Worm (Caenorhabditis elegans) whole organism, late embryonic: Measurements from ENCODE around the gene C50E10.2.

ENCODE experiments used
- C08G9.2 ChIP-seq: sonication (generic microtip); optimal IDR thresholded peaks from 2 replicates; lab custom pipeline; 2016; ENCODE audit warnings: mild to moderate bottlenecking, missing genetic modification characterization, moderate library complexity, missing compliant biosample characterization
- C38D4.7 ChIP-seq: fragments of 200-800 bp; sonication (Bioruptor generic); optimal IDR thresholded peaks from 2 replicates; lab custom pipeline; 2018; ENCODE audit warnings: mild to moderate bottlenecking, missing genetic modification characterization, moderate library complexity, missing compliant biosample characterization
- F13H6.1 ChIP-seq: sonication (generic microtip); optimal IDR thresholded peaks from 2 replicates; lab custom pipeline; 2016; ENCODE audit warnings: missing genetic modification characterization, missing compliant biosample characterization
- K02D7.2 ChIP-seq: sonication (generic microtip); optimal IDR thresholded peaks from 2 replicates; lab custom pipeline; 2017; ENCODE audit warnings: mild to moderate bottlenecking, missing genetic modification characterization, missing compliant biosample characterization
- T23F11.4 ChIP-seq: fragments of 200-800 bp; sonication (Bioruptor generic); optimal IDR thresholded peaks from 2 replicates; lab custom pipeline; 2018; ENCODE audit warnings: mild to moderate bottlenecking, missing genetic modification characterization, missing compliant biosample characterization
- Y22D7AL.16 ChIP-seq: sonication (generic microtip); optimal IDR thresholded peaks from 2 replicates; lab custom pipeline; 2016; ENCODE audit warnings: missing genetic modification characterization, missing compliant biosample characterization
- ahr-1 ChIP-seq: sonication (generic microtip); optimal IDR thresholded peaks from 2 replicates; lab custom pipeline; 2016; ENCODE audit warnings: missing genetic modification characterization, missing compliant biosample characterization
- ceh-14 ChIP-seq: sonication (generic microtip); optimal IDR thresholded peaks from 2 replicates; lab custom pipeline; 2016; ENCODE audit warnings: missing genotype, missing genetic modification characterization, missing compliant biosample characterization
- ceh-18 ChIP-seq: sonication (generic microtip); optimal IDR thresholded peaks from 2 replicates; lab custom pipeline; 2016; ENCODE audit warnings: missing genetic modification characterization, missing compliant biosample characterization
- ceh-19 ChIP-seq: fragments of 200-800 bp; sonication (Bioruptor generic); optimal IDR thresholded peaks from 2 replicates; lab custom pipeline; 2018; ENCODE audit warnings: mild to moderate bottlenecking, missing genetic modification characterization, missing compliant biosample characterization
- ceh-2 ChIP-seq: sonication (generic microtip); optimal IDR thresholded peaks from 2 replicates; lab custom pipeline; 2016; ENCODE audit warnings: missing genotype, missing genetic modification characterization, missing compliant biosample characterization
- ceh-24 ChIP-seq: sonication (generic microtip); optimal IDR thresholded peaks from 2 replicates; lab custom pipeline; 2016; ENCODE audit warnings: mild to moderate bottlenecking, missing genetic modification characterization, missing compliant biosample characterization
- ceh-30 ChIP-seq: fragments of 150-350 bp; optimal IDR thresholded peaks from 2 replicates; lab custom pipeline; 2014; ENCODE audit warnings: missing biosample characterization, missing genetic modification characterization
- ceh-34 ChIP-seq: sonication (generic microtip); optimal IDR thresholded peaks from 2 replicates; lab custom pipeline; 2016; ENCODE audit warnings: mild to moderate bottlenecking, missing genetic modification characterization, missing compliant biosample characterization
- ceh-45 ChIP-seq: fragments of 200-800 bp; sonication (Bioruptor generic); IDR thresholded peaks from 2 replicates; pipeline ENCODE4 v1.3.6; 2022; ENCODE audit warnings: missing genetic modification reagents, missing genetic modification characterization, missing compliant biosample characterization
- ceh-48 ChIP-seq: sonication (generic microtip); optimal IDR thresholded peaks from 2 replicates; lab custom pipeline; 2016; ENCODE audit warnings: missing genetic modification characterization, inconsistent platforms, missing compliant biosample characterization
- ceh-6 ChIP-seq: fragments of 200-800 bp; sonication (Bioruptor generic); optimal IDR thresholded peaks from 2 replicates; lab custom pipeline; 2018; ENCODE audit warnings: mild to moderate bottlenecking, missing genetic modification characterization, missing compliant biosample characterization
- dmd-4 ChIP-seq: sonication (generic microtip); optimal IDR thresholded peaks from 2 replicates; lab custom pipeline; 2016; ENCODE audit warnings: borderline replicate concordance, missing genetic modification characterization, missing compliant biosample characterization
- dve-1 ChIP-seq: sonication (generic microtip); optimal IDR thresholded peaks from 2 replicates; lab custom pipeline; 2017; ENCODE audit warnings: antibody characterized with exemption, mild to moderate bottlenecking, missing genetic modification characterization, missing compliant biosample characterization
- elt-2 ChIP-seq: sonication (generic microtip); optimal IDR thresholded peaks from 2 replicates; lab custom pipeline; 2016; ENCODE audit warnings: missing genetic modification reagents, missing genetic modification characterization, missing compliant biosample characterization
- elt-4 ChIP-seq: sonication (generic microtip); optimal IDR thresholded peaks from 2 replicates; lab custom pipeline; 2016; ENCODE audit warnings: missing genetic modification characterization, missing compliant biosample characterization
- ets-4 ChIP-seq: sonication (generic microtip); optimal IDR thresholded peaks from 2 replicates; lab custom pipeline; 2016; ENCODE audit warnings: missing genetic modification characterization, missing compliant biosample characterization
- eyg-1 ChIP-seq: sonication (generic microtip); optimal IDR thresholded peaks from 2 replicates; lab custom pipeline; 2016; ENCODE audit warnings: missing genotype, missing genetic modification characterization, missing compliant biosample characterization
- fax-1 ChIP-seq: sonication (generic microtip); optimal IDR thresholded peaks from 2 replicates; lab custom pipeline; 2016; ENCODE audit warnings: missing genotype, missing genetic modification characterization, missing compliant biosample characterization
- fkh-10 ChIP-seq: fragments of 150-350 bp; optimal IDR thresholded peaks from 2 replicates; lab custom pipeline; 2014; ENCODE audit warnings: missing biosample characterization, missing genetic modification reagents, missing genetic modification characterization
- fkh-6 ChIP-seq: sonication (generic microtip); optimal IDR thresholded peaks from 2 replicates; lab custom pipeline; 2016; ENCODE audit warnings: missing genetic modification characterization, missing compliant biosample characterization
- hlh-13 ChIP-seq: fragments of 200-800 bp; sonication (Bioruptor generic); optimal IDR thresholded peaks from 2 replicates; lab custom pipeline; 2018; ENCODE audit warnings: mild to moderate bottlenecking, missing genetic modification characterization, missing compliant biosample characterization
- hlh-30 ChIP-seq: sonication (generic microtip); optimal IDR thresholded peaks from 2 replicates; lab custom pipeline; 2017; ENCODE audit warnings: antibody characterized with exemption, missing genetic modification characterization, missing compliant biosample characterization; ENCODE audit not compliant: insufficient read depth
- hlh-6 ChIP-seq: sonication (generic microtip); optimal IDR thresholded peaks from 2 replicates; lab custom pipeline; 2016; ENCODE audit warnings: missing genotype, missing genetic modification characterization, missing compliant biosample characterization
- hlh-8 ChIP-seq: sonication (generic microtip); optimal IDR thresholded peaks from 2 replicates; lab custom pipeline; 2016; ENCODE audit warnings: missing genotype, missing genetic modification characterization, missing compliant biosample characterization
- lim-6 ChIP-seq: sonication (generic microtip); optimal IDR thresholded peaks from 2 replicates; lab custom pipeline; 2016; ENCODE audit warnings: missing genetic modification characterization, missing compliant biosample characterization
- lin-11 ChIP-seq: fragments of 200-800 bp; sonication (Bioruptor generic); optimal IDR thresholded peaks from 2 replicates; lab custom pipeline; 2018; ENCODE audit warnings: mild to moderate bottlenecking, missing genetic modification characterization, missing compliant biosample characterization
- madf-2 ChIP-seq: sonication (generic microtip); optimal IDR thresholded peaks from 2 replicates; lab custom pipeline; 2017; ENCODE audit warnings: missing genetic modification characterization, missing compliant biosample characterization
- nfya-1 ChIP-seq: sonication (generic microtip); optimal IDR thresholded peaks from 2 replicates; lab custom pipeline; 2017; ENCODE audit warnings: missing genetic modification characterization, mild to moderate bottlenecking, missing compliant biosample characterization, antibody characterized with exemption, moderate library complexity
- nhr-232 ChIP-seq: sonication (generic microtip); optimal IDR thresholded peaks from 2 replicates; lab custom pipeline; 2016; ENCODE audit warnings: missing genetic modification characterization, missing compliant biosample characterization
- npax-4 ChIP-seq: sonication (generic microtip); optimal IDR thresholded peaks from 2 replicates; lab custom pipeline; 2016; ENCODE audit warnings: missing genetic modification characterization, missing compliant biosample characterization
- pat-9 ChIP-seq: fragments of 200-800 bp; sonication (Bioruptor generic); optimal IDR thresholded peaks from 2 replicates; lab custom pipeline; 2018; ENCODE audit warnings: mild to moderate bottlenecking, missing genetic modification characterization, moderate library complexity, missing compliant biosample characterization
- pax-1 ChIP-seq: fragments of 150-350 bp; optimal IDR thresholded peaks from 2 replicates; lab custom pipeline; 2014; ENCODE audit warnings: missing biosample characterization, missing genetic modification characterization
- pha-2 ChIP-seq: sonication (generic microtip); optimal IDR thresholded peaks from 2 replicates; lab custom pipeline; 2017; ENCODE audit warnings: mild to moderate bottlenecking, missing genetic modification characterization, missing compliant biosample characterization
- pha-4 ChIP-seq: fragments of 150-350 bp; optimal IDR thresholded peaks from 2 replicates; lab custom pipeline; 2018; ENCODE audit warnings: missing biosample characterization, missing genetic modification reagents, missing genetic modification characterization
- pqm-1 ChIP-seq: sonication (generic microtip); optimal IDR thresholded peaks from 2 replicates; lab custom pipeline; 2016; ENCODE audit warnings: missing genetic modification characterization, missing compliant biosample characterization
- pros-1 ChIP-seq: fragments of 150-350 bp; optimal IDR thresholded peaks from 2 replicates; lab custom pipeline; 2014; ENCODE audit warnings: missing biosample characterization, missing genetic modification reagents, missing genetic modification characterization
- ref-2 ChIP-seq: sonication (generic microtip); optimal IDR thresholded peaks from 2 replicates; lab custom pipeline; 2016; ENCODE audit warnings: missing genetic modification characterization, missing compliant biosample characterization
- rnt-1 ChIP-seq: sonication (generic microtip); optimal IDR thresholded peaks from 2 replicates; lab custom pipeline; 2016; ENCODE audit warnings: missing genetic modification characterization, missing compliant biosample characterization
- sox-2 ChIP-seq: fragments of 200-800 bp; sonication (Bioruptor generic); IDR thresholded peaks from 2 replicates; pipeline ENCODE4 v1.3.6; 2022; ENCODE audit warnings: missing genetic modification reagents, missing genetic modification characterization, missing compliant biosample characterization
- sox-4 ChIP-seq: sonication (generic microtip); optimal IDR thresholded peaks from 2 replicates; lab custom pipeline; 2017; ENCODE audit warnings: mild to moderate bottlenecking, missing genetic modification characterization, inconsistent platforms, missing compliant biosample characterization
- tbx-2 ChIP-seq: sonication (generic microtip); optimal IDR thresholded peaks from 2 replicates; lab custom pipeline; 2016; ENCODE audit warnings: missing genetic modification characterization, missing compliant biosample characterization
- tbx-7 ChIP-seq: sonication (generic microtip); optimal IDR thresholded peaks from 2 replicates; lab custom pipeline; 2016; ENCODE audit warnings: missing genotype, missing genetic modification characterization, missing compliant biosample characterization
- ttx-3 ChIP-seq: sonication (generic microtip); optimal IDR thresholded peaks from 2 replicates; lab custom pipeline; 2016; ENCODE audit warnings: missing genetic modification reagents, missing genetic modification characterization, missing compliant biosample characterization
- unc-42 ChIP-seq: sonication (generic microtip); optimal IDR thresholded peaks from 2 replicates; lab custom pipeline; 2016; ENCODE audit warnings: missing genotype, missing genetic modification characterization, missing compliant biosample characterization
- unc-86 ChIP-seq: sonication (generic microtip); optimal IDR thresholded peaks from 2 replicates; lab custom pipeline; 2016; ENCODE audit warnings: missing genetic modification characterization, missing compliant biosample characterization
- ztf-16 ChIP-seq: sonication (generic microtip); optimal IDR thresholded peaks from 2 replicates; lab custom pipeline; 2017; ENCODE audit warnings: missing genetic modification characterization, missing compliant biosample characterization

C50E10.2 gene

DNA sequence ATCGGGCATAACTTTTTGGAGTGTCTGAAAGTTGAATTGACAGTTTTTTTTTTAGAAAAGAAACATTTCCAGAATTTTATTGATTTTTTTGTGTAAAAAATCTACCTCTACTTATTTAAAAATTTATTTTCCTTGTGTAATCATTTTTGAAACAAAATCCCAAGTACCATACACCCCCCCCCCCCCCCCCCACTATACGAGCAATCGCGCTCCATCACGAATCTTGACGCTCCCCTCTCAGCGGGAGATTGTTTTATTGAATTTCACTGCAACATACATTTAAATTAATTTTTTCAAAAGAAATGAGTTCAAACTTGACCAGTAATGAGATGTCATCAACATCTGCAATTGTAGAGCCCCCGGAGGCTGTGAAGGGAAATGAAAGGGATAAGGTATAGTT, 30.1 kb upstream of the C50E10.2 start, which contains the start of gene sop-2:
sop-2 (plus strand) TSS at position 301 of the 400 bp plus-strand sequence.
- TF ChIP-seq lim-6 (no peak), ceh-6 (GFP tag; lab: Kevin White, UChicago) (no peak), sox-2 (GFP tag; lab: Robert Waterston, UW) (no peak)

DNA sequence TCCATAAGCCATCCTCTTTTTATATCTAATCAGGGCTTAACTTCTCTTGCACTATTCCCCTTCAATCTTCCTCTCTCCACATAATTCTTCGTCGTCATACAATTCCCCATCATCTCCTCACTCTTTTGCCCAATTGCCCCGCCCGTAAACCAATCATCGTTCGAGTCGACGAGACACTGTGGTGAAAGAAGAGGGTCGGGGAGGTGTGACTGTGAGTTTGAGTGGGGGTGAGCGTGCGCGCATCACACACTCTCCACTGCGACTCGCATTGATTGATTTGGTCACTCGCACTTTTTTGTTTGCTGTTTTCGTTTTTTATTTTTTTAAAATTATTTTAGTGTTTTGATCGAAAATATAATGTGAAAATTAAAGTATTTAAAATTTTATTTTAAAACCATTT, 29.6 kb upstream of the C50E10.2 start:
- TF ChIP-seq sox-2 (GFP tag; lab: Robert Waterston, UW) (no peak), ceh-2 (no peak), elt-4 (tag; lab: Kevin White, UChicago) (no peak), sox-4 (tag; lab: Kevin White, UChicago) (no peak), tbx-7 (tag; lab: Kevin White, UChicago) (no peak), ceh-14 (tag; lab: Kevin White, UChicago) (no peak), C08G9.2 (no peak), fax-1 (no peak), hlh-8 (tag; lab: Kevin White, UChicago) (no peak), ceh-18 (peak; percentile 2), pros-1 (tag; lab: Kevin White, UChicago) (peak; percentile 12), npax-4 (tag; lab: Kevin White, UChicago) (no peak), pha-2 (tag; lab: Kevin White, UChicago) (no peak), lim-6 (no peak), T23F11.4 (GFP tag; lab: Kevin White, UChicago) (no peak), ref-2 (tag; lab: Kevin White, UChicago) (peak; percentile 53), pat-9 (tag; lab: Kevin White, UChicago) (no peak), Y22D7AL.16 (tag; lab: Kevin White, UChicago) (no peak), pha-4 (tag; lab: Kevin White, UChicago) (no peak), tbx-2 (peak; percentile 58), ahr-1 (tag; lab: Kevin White, UChicago) (no peak), nhr-232 (no peak), dve-1 (tag; lab: Kevin White, UChicago) (no peak), ceh-6 (GFP tag; lab: Kevin White, UChicago) (no peak), ets-4 (tag; lab: Kevin White, UChicago) (no peak), elt-2 (tag; lab: Kevin White, UChicago) (peak; percentile 12), madf-2 (tag; lab: Kevin White, UChicago) (peak; percentile 21), fkh-6 (tag; lab: Kevin White, UChicago) (no peak), unc-42 (peak; percentile 86), fkh-10 (GFP tag; lab: Kevin White, UChicago) (no peak), hlh-13 (GFP tag; lab: Kevin White, UChicago) (no peak), unc-86 (tag; lab: Kevin White, UChicago) (no peak), lin-11 (tag; lab: Kevin White, UChicago) (no peak), ceh-45 (GFP tag; lab: Robert Waterston, UW) (no peak), ceh-24 (tag; lab: Kevin White, UChicago) (no peak), ceh-48 (tag; lab: Kevin White, UChicago) (peak; percentile 11), pqm-1 (tag; lab: Kevin White, UChicago) (no peak), hlh-6 (tag; lab: Kevin White, UChicago) (no peak), dmd-4 (tag; lab: Kevin White, UChicago) (no peak), nfya-1 (tag; lab: Kevin White, UChicago) (peak; percentile 100), ceh-19 (no peak), ceh-34 (peak; percentile 30), ceh-30 (tag; lab: Kevin White, UChicago) (no peak), F13H6.1 (tag; lab: Kevin White, UChicago) (no peak), C38D4.7 (GFP tag; lab: Kevin White, UChicago) (no peak), eyg-1 (tag; lab: Kevin White, UChicago) (peak; percentile 1), rnt-1 (tag; lab: Kevin White, UChicago) (peak; percentile 7), hlh-30 (tag; lab: Kevin White, UChicago) (peak; percentile 85), ttx-3 (tag; lab: Kevin White, UChicago) (no peak), K02D7.2 (tag; lab: Kevin White, UChicago) (no peak), pax-1 (tag; lab: Kevin White, UChicago) (no peak), ztf-16 (tag; lab: Kevin White, UChicago) (no peak)
